Fruit fly (Drosophila melanogaster) whole organism, adult: ENCODE measurements around the gene CG31869.

Experiments used
- CG11617 ChIP-seq: fragments of 200-800 bp; sonication (Bioruptor generic); optimal IDR thresholded peaks from 2 replicates; lab custom pipeline; 2017; ENCODE audit warnings: mild to moderate bottlenecking, missing biosample characterization, missing genetic modification reagents, missing genetic modification characterization
- CG1620 ChIP-seq: fragments of 200-800 bp; sonication (Bioruptor generic); optimal IDR thresholded peaks from 2 replicates; lab custom pipeline; 2016; ENCODE audit warnings: missing biosample characterization, missing genetic modification characterization
- CG7045 ChIP-seq: fragments of 200-800 bp; sonication (Bioruptor generic); optimal IDR thresholded peaks from 2 replicates; lab custom pipeline; 2017; ENCODE audit warnings: missing biosample characterization, mild to moderate bottlenecking, missing genetic modification characterization
- Clk ChIP-seq: fragments of 200-800 bp; sonication (Bioruptor generic); optimal IDR thresholded peaks from 2 replicates; lab custom pipeline; 2017; ENCODE audit warnings: missing biosample characterization, missing genetic modification characterization
- Hr96 ChIP-seq: fragments of 200-800 bp; sonication (Bioruptor generic); optimal IDR thresholded peaks from 2 replicates; lab custom pipeline; 2016; ENCODE audit warnings: missing biosample characterization, missing genetic modification characterization
- cnc ChIP-seq, 2 experiments: fragments of >200 bp; optimal IDR thresholded peaks; 2 replicates each; lab custom pipeline; 2017
- ovo ChIP-seq: fragments of 200-800 bp; sonication (Bioruptor generic); optimal IDR thresholded peaks from 2 replicates; lab custom pipeline; 2016; ENCODE audit warnings: missing biosample characterization, missing genetic modification characterization

DNA sequence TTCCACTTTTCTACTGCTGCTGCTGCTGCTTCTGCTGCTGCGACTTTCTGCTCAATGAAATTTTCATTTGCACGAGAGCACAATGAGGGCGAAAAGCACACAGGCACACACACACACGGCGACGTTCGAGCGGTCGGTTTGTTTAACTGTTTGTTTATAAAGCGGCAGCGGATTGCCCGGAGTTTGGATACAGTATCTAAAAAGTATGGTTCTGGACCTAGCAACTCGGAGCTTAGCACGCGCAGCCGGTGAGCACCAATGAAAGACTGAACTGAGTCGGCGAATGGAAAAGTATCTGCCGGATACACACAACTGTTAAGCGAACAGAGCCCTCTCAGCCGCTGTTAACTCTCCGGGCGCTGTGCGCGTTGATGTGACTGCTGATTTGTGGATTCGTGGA is 44.9 kb downstream of the CG31869 start, which contains the start of gene CG17124:
- no peak for TF ChIP-seq CG1620
- no peak for TF ChIP-seq cnc (optimal IDR thresholded peaks at IDR 0.05; lab: Kevin White, UChicago)
- peak; percentile 7 for TF ChIP-seq CG11617 (GFP tag; lab: Kevin White, UChicago)
- peak; percentile 38 for TF ChIP-seq Hr96
- TF ChIP-seq Clk (GFP tag; lab: Kevin White, UChicago), result no peak
- TF ChIP-seq CG7045, result peak; percentile 23
- TF ChIP-seq ovo (GFP tag; lab: Kevin White, UChicago), result no peak
